Fruit fly (Drosophila melanogaster): ENCODE results near the gene CG42464.

The CG42464 gene

DNA sequence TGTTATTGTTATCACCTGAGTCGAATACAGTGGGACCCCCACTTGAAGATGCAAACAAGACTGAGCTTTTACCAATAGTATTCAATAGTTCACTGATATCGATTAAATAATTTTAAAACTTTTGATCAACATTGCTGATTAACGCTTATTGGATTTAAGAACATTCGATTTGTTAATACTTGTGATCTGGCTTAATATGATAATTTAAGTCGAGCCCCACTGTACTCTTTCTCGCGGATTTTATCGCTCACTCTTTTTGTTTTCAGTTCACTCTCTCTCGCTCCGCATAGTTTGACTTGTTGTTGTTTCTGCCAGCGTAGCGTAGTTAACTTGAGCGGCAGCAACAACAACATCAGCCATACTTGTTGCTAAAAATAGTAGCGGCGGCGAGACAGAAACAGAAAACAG, 43.6 kb upstream of the CG42464 start (continued):
- peak; percentile 98 for TF ChIP-seq CG4707 (GFP tag; optimal IDR thresholded peaks at IDR 0.05)
- peak; percentile 97 for TF ChIP-seq tgo (GFP tag; IDR thresholded peaks at IDR 0.05)
- peak; percentile 99 for TF ChIP-seq CG2678 (tag; optimal IDR thresholded peaks at IDR 0.05)
- peak; percentile 87 for TF ChIP-seq Adf1 (GFP tag; IDR thresholded peaks at IDR 0.05)
- TF ChIP-seq CG17361 (GFP tag; IDR thresholded peaks at IDR 0.05), result peak; percentile 98
- TF ChIP-seq Lhr (GFP tag; optimal IDR thresholded peaks at IDR 0.05), result peak; percentile 93
- peak; percentile 96 for TF ChIP-seq wek (GFP tag; optimal IDR thresholded peaks at IDR 0.05)
- TF ChIP-seq YL-1 (GFP tag; optimal IDR thresholded peaks at IDR 0.05), result peak; percentile 91
- TF ChIP-seq crp (GFP tag; optimal IDR thresholded peaks at IDR 0.05), result peak in 1 of 2 experiments; percentile 68
- TF ChIP-seq CG12155 (GFP tag; optimal IDR thresholded peaks at IDR 0.05), result peak; percentile 98
- TF ChIP-seq pb (GFP tag; optimal IDR thresholded peaks at IDR 0.05), result peak; percentile 97
- TF ChIP-seq lilli (GFP tag; optimal IDR thresholded peaks at IDR 0.05), result peak; percentile 98
- TF ChIP-seq btn (GFP tag; optimal IDR thresholded peaks at IDR 0.05), result peak; percentile 96
- TF ChIP-seq CG2712 (tag; optimal IDR thresholded peaks at IDR 0.05), result peak; percentile 99
- peak; percentile 98 for TF ChIP-seq CG6813 (GFP tag; optimal IDR thresholded peaks at IDR 0.05)
- TF ChIP-seq dpn (GFP tag; optimal IDR thresholded peaks at IDR 0.05), result peak; percentile 98 to 99
- peak; percentile 74; the same call in 1 of the 4 replicates for TF ChIP-seq chinmo (GFP tag; IDR thresholded peaks at IDR 0.05; ENCODE audit: partially characterized antibody)
- TF ChIP-seq Hr51 (GFP tag; optimal IDR thresholded peaks at IDR 0.05), result peak; percentile 96 to 98
- TF ChIP-seq CG43689 (GFP tag; IDR thresholded peaks at IDR 0.05), result peak; percentile 84
- TF ChIP-seq CG34376 (GFP tag; optimal IDR thresholded peaks at IDR 0.05), result peak; percentile 99
- TF ChIP-seq inv (GFP tag; IDR thresholded peaks at IDR 0.05; ENCODE audit: partially characterized antibody), result no peak
- TF ChIP-seq Bgb (GFP tag; IDR thresholded peaks at IDR 0.05; ENCODE audit: partially characterized antibody), result no peak
- peak; percentile 86 for TF ChIP-seq CkIIα-i1 (GFP tag; IDR thresholded peaks at IDR 0.05)
- TF ChIP-seq CG8765 (GFP tag; IDR thresholded peaks at IDR 0.05), result peak; percentile 95
- TF ChIP-seq ase (GFP tag; IDR thresholded peaks at IDR 0.05), result peak; percentile 97
- peak; percentile 97 for TF ChIP-seq disco-r (GFP tag; optimal IDR thresholded peaks at IDR 0.05)
- TF ChIP-seq sima (GFP tag; optimal IDR thresholded peaks at IDR 0.05), result peak; percentile 95
- no peak for TF ChIP-seq HLHmδ (GFP tag; optimal IDR thresholded peaks at IDR 0.05)
- peak; percentile 95 for TF ChIP-seq Hr3 (GFP tag; optimal IDR thresholded peaks at IDR 0.05)
- TF ChIP-seq CG6175 (GFP tag; IDR thresholded peaks at IDR 0.05), result peak; percentile 96
- TF ChIP-seq CG12236 (GFP tag; optimal IDR thresholded peaks at IDR 0.05), result peak; percentile 97
- peak; percentile 94 for TF ChIP-seq CG13123 (GFP tag; optimal IDR thresholded peaks at IDR 0.05)
- peak; percentile 98 for TF ChIP-seq CG7556 (GFP tag; optimal IDR thresholded peaks at IDR 0.05)
- TF ChIP-seq pfk (GFP tag; optimal IDR thresholded peaks at IDR 0.05), result peak; percentile 76
- TF ChIP-seq ci (GFP tag; IDR thresholded peaks at IDR 0.05), result peak; percentile 99
- peak; percentile 49; the same call in 1 of the 2 replicates for TF ChIP-seq crol (GFP tag; IDR thresholded peaks at IDR 0.05)
- peak; percentile 96 for TF ChIP-seq CG1647 (GFP tag; optimal IDR thresholded peaks at IDR 0.05)
- peak; percentile 97 for TF ChIP-seq CG4360 (GFP tag; IDR thresholded peaks at IDR 0.05)
- peak; percentile 97 for TF ChIP-seq Mes4 (GFP tag; optimal IDR thresholded peaks at IDR 0.05)
- TF ChIP-seq CG8290 (GFP tag; optimal IDR thresholded peaks at IDR 0.05), result peak; percentile 97
- peak; percentile 88 to 99 for TF ChIP-seq CG8290 (tag; optimal IDR thresholded peaks at IDR 0.05)
- peak; percentile 91 for TF ChIP-seq tup (GFP tag; optimal IDR thresholded peaks at IDR 0.05)
- TF ChIP-seq CG5953 (GFP tag; IDR thresholded peaks at IDR 0.05), result peak; percentile 97
- TF ChIP-seq psq (GFP tag; optimal IDR thresholded peaks at IDR 0.05), result peak; percentile 85
- peak; percentile 99 for TF ChIP-seq row (GFP tag; IDR thresholded peaks at IDR 0.05)
- TF ChIP-seq Asciz (GFP tag; optimal IDR thresholded peaks at IDR 0.05), result peak; percentile 98
- TF ChIP-seq shn (GFP tag; optimal IDR thresholded peaks at IDR 0.05), result peak; percentile 97
- peak; percentile 87 for TF ChIP-seq trh (GFP tag; optimal IDR thresholded peaks at IDR 0.05)
- peak; percentile 99 for TF ChIP-seq Sox102F (GFP tag; optimal IDR thresholded peaks at IDR 0.05)
- peak; percentile 97 for TF ChIP-seq GATAe (GFP tag; conservative IDR thresholded peaks at IDR 0.05)
- peak; percentile 98 for TF ChIP-seq CG9727 (GFP tag; optimal IDR thresholded peaks at IDR 0.05)

All from whole organism, embryonic.